Worm (Caenorhabditis elegans): ENCODE results near the gene xrn-1.
A peak's percentile ranks its signal among the peaks of the same experiment; 100 is the strongest.

The xrn-1 gene

ce11 chrII:14063044-14063500, 5.6 kb upstream of the xrn-1 start, which contains the start of gene lem-2 (continued):
- TF ChIP-seq ztf-4 (tag; optimal IDR thresholded peaks at IDR 0.05) (no peak), mml-1 (tag; optimal IDR thresholded peaks at IDR 0.05) (no peak), ceh-28 (tag; optimal IDR thresholded peaks at IDR 0.05) (peak; percentile 24)

- no peak for TF ChIP-seq nhr-11 (tag; optimal IDR thresholded peaks at IDR 0.05)
- TF ChIP-seq lsy-12 (tag; optimal IDR thresholded peaks at IDR 0.05): no peak
- no peak for TF ChIP-seq ztf-11 (tag; optimal IDR thresholded peaks at IDR 0.05)
- TF ChIP-seq ceh-16 (tag; optimal IDR thresholded peaks at IDR 0.05): no peak
- TF ChIP-seq eor-1 (tag; optimal IDR thresholded peaks at IDR 0.05): no peak
- no peak for TF ChIP-seq lin-15B (tag; optimal IDR thresholded peaks at IDR 0.05)
- no peak for TF ChIP-seq zag-1 (tag; optimal IDR thresholded peaks at IDR 0.05)
Observed at ce11 chrII:14064051-14064450, 4.7 kb upstream of the xrn-1 start.

ce11 chrII:14065486-14065885, 3.2 kb upstream of the xrn-1 start:
- TF ChIP-seq tbx-2 (tag; optimal IDR thresholded peaks at IDR 0.05): no peak
- no peak for TF ChIP-seq eor-1 (tag; optimal IDR thresholded peaks at IDR 0.05)
- TF ChIP-seq ceh-16 (tag; optimal IDR thresholded peaks at IDR 0.05): no peak
- TF ChIP-seq daf-12 (tag; optimal IDR thresholded peaks at IDR 0.05): no peak
- TF ChIP-seq nfya-1 (tag; optimal IDR thresholded peaks at IDR 0.05; ENCODE audit: insufficient read depth): no peak
- no peak for TF ChIP-seq nhr-25 (tag; optimal IDR thresholded peaks at IDR 0.05)
- no peak for TF ChIP-seq ceh-82 (tag; optimal IDR thresholded peaks at IDR 0.05)
- no peak for TF ChIP-seq fkh-2 (tag; optimal IDR thresholded peaks at IDR 0.05)
- no peak for TF ChIP-seq egl-27 (tag; optimal IDR thresholded peaks at IDR 0.05)
- TF ChIP-seq snpc-4 (tag; optimal IDR thresholded peaks at IDR 0.05): no peak
- TF ChIP-seq ceh-28 (tag; optimal IDR thresholded peaks at IDR 0.05): no peak
- no peak for TF ChIP-seq aly-2 (tag; optimal IDR thresholded peaks at IDR 0.05)
- TF ChIP-seq fos-1 (tag; optimal IDR thresholded peaks at IDR 0.05): no peak
- no peak for TF ChIP-seq lin-39 (tag; optimal IDR thresholded peaks at IDR 0.05)
- TF ChIP-seq R02D3.7 (tag; optimal IDR thresholded peaks at IDR 0.05): no peak
- no peak for TF ChIP-seq lsy-12 (tag; optimal IDR thresholded peaks at IDR 0.05)
- no peak for TF ChIP-seq elt-3 (tag; optimal IDR thresholded peaks at IDR 0.05)

ce11 chrII:14074825-14075224, 6.1 kb downstream of the xrn-1 start:
- TF ChIP-seq lsy-12 (tag; optimal IDR thresholded peaks at IDR 0.05) (no peak), nhr-237 (tag; optimal IDR thresholded peaks at IDR 0.05) (no peak), nhr-67 (tag; optimal IDR thresholded peaks at IDR 0.05) (no peak)

ce11 chrII:14077823-14078222, 9.1 kb downstream of the xrn-1 start:
- TF ChIP-seq mml-1 (tag; optimal IDR thresholded peaks at IDR 0.05) (no peak), fos-1 (tag; optimal IDR thresholded peaks at IDR 0.05) (no peak), jun-1 (tag; optimal IDR thresholded peaks at IDR 0.05) (no peak), R02D3.7 (tag; optimal IDR thresholded peaks at IDR 0.05) (no peak), ceh-16 (tag; optimal IDR thresholded peaks at IDR 0.05) (no peak), ama-1 (optimal IDR thresholded peaks at IDR 0.05) (no peak), nhr-43 (tag; optimal IDR thresholded peaks at IDR 0.05; ENCODE audit: poor library complexity, severe bottlenecking) (no peak), nhr-237 (tag; optimal IDR thresholded peaks at IDR 0.05) (no peak), eor-1 (tag; optimal IDR thresholded peaks at IDR 0.05) (no peak), nhr-25 (tag; optimal IDR thresholded peaks at IDR 0.05) (no peak), zag-1 (tag; optimal IDR thresholded peaks at IDR 0.05) (no peak), tbx-2 (tag; optimal IDR thresholded peaks at IDR 0.05) (no peak), ztf-4 (tag; optimal IDR thresholded peaks at IDR 0.05) (no peak), ZK546.5 (tag; optimal IDR thresholded peaks at IDR 0.05) (no peak), lin-15B (tag; optimal IDR thresholded peaks at IDR 0.05) (no peak)

- TF ChIP-seq unc-39 (tag; optimal IDR thresholded peaks at IDR 0.05) (no peak), jun-1 (tag; optimal IDR thresholded peaks at IDR 0.05) (no peak), nhr-43 (tag; optimal IDR thresholded peaks at IDR 0.05; ENCODE audit: poor library complexity, severe bottlenecking) (no peak), ama-1 (optimal IDR thresholded peaks at IDR 0.05) (no peak), fos-1 (tag; optimal IDR thresholded peaks at IDR 0.05) (no peak), ztf-4 (tag; optimal IDR thresholded peaks at IDR 0.05) (no peak), skn-1 (tag; optimal IDR thresholded peaks at IDR 0.05) (no peak), mdl-1 (tag; optimal IDR thresholded peaks at IDR 0.05) (no peak), ceh-16 (tag; optimal IDR thresholded peaks at IDR 0.05) (no peak), egl-27 (tag; optimal IDR thresholded peaks at IDR 0.05) (no peak), ceh-82 (tag; optimal IDR thresholded peaks at IDR 0.05) (no peak), elt-1 (tag; optimal IDR thresholded peaks at IDR 0.05) (no peak), snpc-4 (tag; optimal IDR thresholded peaks at IDR 0.05) (no peak), tbx-2 (tag; optimal IDR thresholded peaks at IDR 0.05) (no peak), nfya-1 (tag; optimal IDR thresholded peaks at IDR 0.05; ENCODE audit: insufficient read depth) (no peak)
Observed at ce11 chrII:14086931-14087330, 18.2 kb downstream of the xrn-1 start.

Data from whole organism, L3 larva.